Worm (Caenorhabditis elegans) whole organism, dauer: ENCODE results near the gene dop-5.

ENCODE experiments used
- unc-62 ChIP-seq: sonication (generic microtip); optimal IDR thresholded peaks from 2 replicates; lab custom pipeline; 2017; ENCODE audit warnings: missing biosample characterization, missing genetic modification reagents, missing genetic modification characterization

dop-5 gene

DNA sequence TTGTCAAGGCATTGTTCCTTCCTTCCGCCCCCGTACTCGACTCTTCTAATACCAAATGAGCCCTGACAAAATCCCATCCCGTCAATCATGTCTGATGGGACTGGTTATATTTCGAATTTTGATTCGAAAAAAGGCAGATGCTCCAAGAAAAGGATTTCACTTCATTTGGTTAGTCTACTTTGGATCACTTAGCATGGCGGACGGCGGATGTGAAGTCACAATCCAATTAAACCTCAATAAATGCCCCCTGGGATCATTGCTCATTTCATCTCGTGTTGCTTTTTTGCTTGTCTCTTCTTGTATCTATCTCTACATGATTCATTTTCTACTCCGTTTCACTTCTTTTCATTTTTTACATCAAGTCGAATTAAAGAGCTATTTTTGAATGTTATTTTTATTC is 13.3 kb upstream of the dop-5 start:
- no peak for TF ChIP-seq unc-62 (GFP tag; lab: Kevin White, UChicago)

DNA sequence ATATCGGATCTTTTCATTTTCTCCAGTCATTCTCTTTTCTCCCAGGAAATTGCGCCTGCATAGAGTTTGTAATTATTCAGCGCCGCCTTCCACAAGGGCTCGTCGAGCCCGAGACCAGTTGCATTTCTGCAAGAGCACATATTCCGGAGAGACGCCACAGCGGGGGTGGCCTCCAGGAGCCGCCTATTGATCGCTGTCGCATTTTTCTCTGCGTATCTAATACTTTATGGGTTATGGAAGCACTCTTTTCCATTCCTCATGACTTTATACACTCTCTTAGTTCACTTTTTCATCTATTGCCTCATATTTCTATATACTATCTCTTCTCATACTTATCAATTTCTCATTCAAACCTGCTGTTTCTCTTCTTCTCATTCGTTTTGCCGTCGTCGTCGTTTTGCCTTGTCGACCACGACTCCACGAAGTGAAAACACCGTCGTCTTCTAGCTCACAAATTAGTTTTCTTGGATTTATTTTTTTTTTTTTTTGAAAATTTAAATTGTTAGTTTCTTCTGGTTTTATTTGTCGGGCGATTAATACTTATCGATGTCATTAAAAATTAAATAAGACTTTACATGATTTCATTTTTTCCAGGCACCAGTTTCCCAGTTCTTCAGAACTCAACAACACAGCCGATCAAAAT is 9.2 kb upstream of the dop-5 start, which contains the start of gene cnb-1:
cnb-1 (plus strand) TSS at position 593 of the 643 bp plus-strand sequence.
- TF ChIP-seq unc-62 (GFP tag; lab: Kevin White, UChicago) = no peak

DNA sequence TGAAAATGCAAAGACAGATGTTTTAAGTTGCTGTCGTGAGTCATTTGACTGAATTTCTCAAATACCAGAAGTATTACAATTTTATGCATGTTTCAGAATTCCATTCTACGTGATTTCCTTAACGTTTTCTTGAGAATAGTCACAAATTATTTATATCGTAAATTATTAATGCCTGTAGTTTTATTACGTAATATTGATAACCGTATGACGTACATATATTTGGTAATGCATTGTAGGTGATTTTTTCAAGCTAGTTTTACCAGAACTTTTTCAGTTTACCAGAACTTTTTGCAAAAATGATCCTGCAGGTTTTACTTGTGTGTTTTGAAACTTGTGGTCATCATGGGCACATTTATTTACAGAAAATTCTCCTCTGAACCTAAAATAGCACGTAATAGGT is 7.9 kb upstream of the dop-5 start:
- TF ChIP-seq unc-62 (GFP tag; lab: Kevin White, UChicago) = no peak

DNA sequence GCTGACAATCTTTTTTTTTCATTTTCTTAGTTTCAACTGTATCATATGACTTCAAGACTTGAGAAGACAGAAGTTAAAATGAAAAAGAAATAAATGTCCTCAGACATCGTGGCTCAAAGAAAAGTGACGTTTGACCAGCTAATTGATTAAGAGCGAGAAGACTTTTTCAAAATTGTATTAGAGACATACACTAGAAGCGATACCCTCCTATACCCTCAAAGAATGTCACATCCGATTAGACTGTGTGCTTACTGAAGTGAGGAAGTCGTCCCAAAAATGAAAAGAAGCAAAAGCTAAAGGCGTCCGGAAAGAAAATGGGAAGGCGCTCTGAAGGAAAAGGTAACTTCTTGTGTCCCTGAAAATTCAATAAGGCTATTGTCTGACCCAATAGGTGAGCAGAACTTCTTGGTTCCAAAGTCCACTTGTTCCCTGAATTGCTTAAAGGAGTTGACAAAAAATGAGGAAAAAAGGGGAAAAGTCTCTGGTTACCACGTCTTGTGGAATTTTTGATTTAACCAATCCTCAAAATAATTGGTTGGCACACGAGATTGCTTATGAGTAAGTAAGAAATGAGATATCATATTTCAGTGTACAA is 6.4 kb upstream of the dop-5 start:
- no peak for TF ChIP-seq unc-62 (GFP tag; lab: Kevin White, UChicago)

DNA sequence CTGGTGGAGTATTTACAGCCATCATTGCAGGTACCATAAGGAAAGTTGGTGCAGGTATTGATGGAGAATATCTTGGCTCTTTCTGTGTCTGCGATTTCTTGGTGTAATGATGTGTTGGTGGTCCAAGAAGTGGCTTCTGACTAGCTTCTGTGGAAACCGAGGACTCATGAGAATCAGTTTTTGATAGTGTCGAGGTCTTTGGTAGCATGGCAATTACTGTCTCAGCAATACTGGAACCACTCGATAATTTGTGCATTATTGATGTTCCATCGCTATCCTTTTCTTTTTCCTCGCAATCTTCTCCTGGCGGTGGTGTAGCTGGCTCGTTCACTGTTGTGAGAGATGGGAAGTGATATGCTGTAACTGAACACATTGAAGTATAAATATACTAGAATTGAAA is 2.5 kb downstream of the dop-5 start:
- TF ChIP-seq unc-62 (GFP tag; lab: Kevin White, UChicago) = no peak

DNA sequence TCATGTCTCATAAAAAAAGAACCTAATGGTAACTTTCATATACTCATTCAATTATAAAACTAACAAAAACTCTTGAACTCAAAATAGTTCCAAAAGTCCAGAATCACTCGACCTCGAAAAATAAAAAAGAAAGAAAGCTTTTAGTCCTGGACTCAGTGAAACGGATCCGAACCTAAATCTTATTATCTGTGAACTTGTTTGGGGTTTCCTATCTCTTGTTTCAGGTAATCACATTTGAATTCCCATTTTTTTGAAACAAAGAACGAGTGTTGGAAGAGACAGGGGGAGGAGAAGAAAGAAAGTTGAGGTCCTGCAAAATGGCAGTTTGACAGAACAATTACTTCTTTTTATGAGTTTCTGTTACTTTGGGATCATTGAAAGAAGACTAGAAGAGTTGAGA is 11.8 kb downstream of the dop-5 start:
- no peak for TF ChIP-seq unc-62 (GFP tag; lab: Kevin White, UChicago)

DNA sequence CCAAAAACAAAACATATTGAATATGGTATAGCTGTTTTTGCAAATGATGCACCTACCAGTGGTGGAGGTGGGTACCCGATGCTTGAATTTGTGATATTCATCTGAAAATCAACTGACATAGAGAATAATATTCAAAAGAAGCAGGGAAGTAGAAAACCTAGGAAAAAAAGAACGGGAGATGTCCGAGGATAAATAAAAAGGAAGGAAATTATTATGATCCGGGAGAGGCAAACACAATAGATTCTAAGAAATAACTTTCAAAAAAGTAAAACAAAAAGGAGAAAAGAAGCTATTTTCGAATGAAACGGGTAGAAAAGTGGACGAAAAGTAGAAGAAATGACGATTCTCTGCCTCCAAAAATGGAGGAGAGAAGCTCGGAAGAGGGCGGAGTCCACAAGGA is 13.1 kb downstream of the dop-5 start, which contains the start of gene npr-25:
npr-25 (minus strand) TSS at position 101 of the 400 bp plus-strand sequence.
- TF ChIP-seq unc-62 (GFP tag; lab: Kevin White, UChicago) = no peak

DNA sequence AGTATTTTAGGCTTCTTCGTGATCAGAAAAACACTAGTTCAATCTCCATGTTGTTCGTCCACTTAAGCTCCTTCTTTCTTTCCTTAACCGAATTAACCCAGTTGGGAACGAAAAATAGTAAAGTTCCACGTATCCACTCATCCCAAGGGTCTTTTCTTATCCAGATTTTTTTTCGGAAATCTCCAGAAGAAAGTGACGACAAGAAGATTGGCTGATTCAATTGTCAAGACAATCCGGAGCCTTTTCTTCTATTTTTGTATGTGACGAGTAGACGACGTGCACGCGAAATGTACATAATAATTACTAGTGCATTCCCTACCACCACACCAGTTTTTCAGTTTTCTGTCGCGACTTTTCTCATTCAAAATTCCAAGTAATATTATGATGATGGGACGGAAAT is 14.8 kb downstream of the dop-5 start:
- TF ChIP-seq unc-62 (GFP tag; lab: Kevin White, UChicago) = no peak

DNA sequence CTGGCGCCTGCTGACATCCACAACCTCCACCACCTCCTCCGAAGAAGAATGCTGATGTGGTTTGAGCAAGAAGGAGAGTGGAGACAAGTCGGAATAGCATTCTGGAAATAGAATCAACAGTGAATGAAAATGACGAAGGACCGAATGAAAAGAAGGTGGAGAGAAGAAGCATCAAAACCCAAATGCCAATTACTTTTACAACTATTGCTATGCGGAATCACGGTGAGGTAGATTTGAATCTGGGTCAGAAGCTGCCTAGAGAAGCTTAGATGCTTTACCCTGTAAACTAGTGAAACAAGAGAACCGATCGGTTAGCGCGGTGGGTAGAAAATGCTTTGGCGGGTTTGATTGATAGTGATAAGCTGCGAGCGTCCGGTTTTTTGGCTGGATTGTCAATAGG is 19.1 kb downstream of the dop-5 start, which contains the start of gene grl-7:
grl-7 (minus strand) TSS at position 101 of the 400 bp plus-strand sequence.
- no peak for TF ChIP-seq unc-62 (GFP tag; lab: Kevin White, UChicago)

DNA sequence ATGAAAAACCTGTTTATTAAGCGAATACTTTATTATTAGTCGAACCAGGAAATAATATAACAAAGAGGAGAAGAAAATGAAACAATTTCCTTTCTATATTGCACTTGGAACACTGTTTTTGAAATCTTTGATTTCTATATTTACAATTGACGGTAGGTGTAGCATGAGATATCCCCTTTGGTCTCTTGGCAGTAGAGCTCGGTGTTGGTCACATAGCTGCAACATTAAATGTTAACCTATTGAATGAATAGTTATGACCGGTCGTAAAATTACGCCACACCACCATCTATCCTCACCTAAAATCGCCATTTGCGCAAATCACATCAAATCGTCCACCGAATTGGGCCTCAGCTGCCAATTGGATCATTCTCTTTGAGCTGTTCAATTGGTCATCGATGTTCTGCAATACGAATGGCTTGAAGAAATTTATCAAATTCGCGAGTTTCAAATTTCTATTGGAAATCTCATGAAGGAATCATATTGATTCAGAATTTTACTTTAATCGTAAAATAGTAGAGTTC is 21.2 kb downstream of the dop-5 start:
- TF ChIP-seq unc-62 (GFP tag; lab: Kevin White, UChicago) = no peak

DNA sequence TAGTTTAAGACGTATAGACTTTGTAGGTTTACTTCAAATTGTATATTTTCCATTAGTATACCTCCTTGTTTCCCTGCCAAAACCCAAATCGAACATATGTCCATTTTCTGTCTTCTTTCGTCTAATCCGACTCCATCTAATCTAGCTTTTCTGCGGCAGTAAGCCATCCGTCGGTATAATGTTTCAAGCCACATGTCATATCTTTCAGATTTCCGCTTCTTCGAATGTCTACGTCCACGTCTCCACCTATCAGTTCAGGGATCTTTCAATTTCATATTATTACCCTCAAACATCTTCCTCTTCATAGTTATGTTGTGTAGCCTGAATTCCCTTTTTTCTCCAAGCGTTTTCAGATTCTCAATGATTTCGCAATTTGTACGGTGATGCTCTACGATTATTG is 21.9 kb downstream of the dop-5 start:
- TF ChIP-seq unc-62 (GFP tag; lab: Kevin White, UChicago) = no peak

DNA sequence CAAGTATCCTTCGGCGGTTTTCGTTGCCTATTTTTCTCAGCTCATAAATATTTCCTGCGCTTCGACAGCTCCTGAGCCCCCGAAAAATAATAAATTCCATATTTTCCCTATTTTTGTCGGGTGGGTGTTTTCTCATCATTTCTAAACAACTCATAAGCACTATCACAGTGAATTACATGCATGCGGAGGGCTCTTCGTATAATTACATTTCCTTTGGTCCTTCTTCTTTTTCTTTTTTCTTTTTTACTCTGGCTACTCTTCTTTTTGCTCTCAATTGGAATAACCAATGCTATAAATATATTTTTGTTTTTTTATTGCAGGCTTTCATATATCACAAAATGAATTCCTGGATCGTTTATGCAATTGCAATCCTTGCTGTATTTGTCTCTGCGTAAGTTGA is 24.1 kb downstream of the dop-5 start, which contains the start of gene T02E9.5:
T02E9.5 (plus strand) TSS at position 321 of the 400 bp plus-strand sequence.
- no peak for TF ChIP-seq unc-62 (GFP tag; lab: Kevin White, UChicago)

DNA sequence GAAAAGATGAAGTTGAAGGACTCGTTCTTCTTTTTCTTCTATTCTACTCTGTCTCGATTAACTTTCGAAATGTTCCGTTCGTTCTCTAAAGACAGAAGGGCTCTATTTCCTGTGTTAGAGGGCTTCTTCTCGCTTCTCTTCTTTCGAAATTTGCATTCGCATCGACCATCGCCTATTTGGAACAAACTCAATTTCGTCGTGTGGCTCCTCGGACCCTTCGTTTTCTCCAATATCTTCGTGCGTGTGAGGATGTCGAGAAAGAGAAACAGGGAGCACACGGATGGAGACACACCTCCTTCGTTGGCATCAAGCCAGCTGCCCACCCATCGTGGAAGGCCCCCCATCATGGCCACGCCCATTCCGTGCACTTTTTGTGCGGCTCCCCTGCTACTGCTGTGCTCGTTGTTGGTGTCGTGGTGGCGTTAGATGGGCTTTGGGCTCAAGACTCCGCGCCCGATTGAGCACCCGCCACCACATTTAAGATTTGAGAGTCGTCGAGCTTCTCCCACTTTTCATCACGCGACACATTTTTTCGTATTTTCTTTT is 24.8 kb downstream of the dop-5 start:
- no peak for TF ChIP-seq unc-62 (GFP tag; lab: Kevin White, UChicago)

DNA sequence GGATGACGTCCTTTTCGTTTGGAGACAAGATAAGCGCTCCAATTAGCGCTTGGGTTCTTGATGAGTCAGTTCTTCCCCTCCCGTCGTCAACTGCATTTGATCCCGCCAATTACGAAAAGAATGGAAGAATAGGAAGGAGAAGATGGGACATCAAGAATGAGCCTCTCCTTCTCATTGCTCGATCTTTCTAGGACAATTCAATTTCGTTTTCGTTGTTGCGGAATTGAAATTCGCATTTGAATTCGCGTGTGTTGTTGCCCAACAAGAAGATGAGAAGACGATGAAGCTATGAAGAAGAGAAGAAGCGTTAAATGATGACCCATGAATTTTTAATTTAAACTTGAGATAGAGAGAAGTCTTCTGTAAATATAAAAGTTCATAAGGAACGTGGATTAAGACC is 29.2 kb downstream of the dop-5 start:
- TF ChIP-seq unc-62 (GFP tag; lab: Kevin White, UChicago) = no peak

DNA sequence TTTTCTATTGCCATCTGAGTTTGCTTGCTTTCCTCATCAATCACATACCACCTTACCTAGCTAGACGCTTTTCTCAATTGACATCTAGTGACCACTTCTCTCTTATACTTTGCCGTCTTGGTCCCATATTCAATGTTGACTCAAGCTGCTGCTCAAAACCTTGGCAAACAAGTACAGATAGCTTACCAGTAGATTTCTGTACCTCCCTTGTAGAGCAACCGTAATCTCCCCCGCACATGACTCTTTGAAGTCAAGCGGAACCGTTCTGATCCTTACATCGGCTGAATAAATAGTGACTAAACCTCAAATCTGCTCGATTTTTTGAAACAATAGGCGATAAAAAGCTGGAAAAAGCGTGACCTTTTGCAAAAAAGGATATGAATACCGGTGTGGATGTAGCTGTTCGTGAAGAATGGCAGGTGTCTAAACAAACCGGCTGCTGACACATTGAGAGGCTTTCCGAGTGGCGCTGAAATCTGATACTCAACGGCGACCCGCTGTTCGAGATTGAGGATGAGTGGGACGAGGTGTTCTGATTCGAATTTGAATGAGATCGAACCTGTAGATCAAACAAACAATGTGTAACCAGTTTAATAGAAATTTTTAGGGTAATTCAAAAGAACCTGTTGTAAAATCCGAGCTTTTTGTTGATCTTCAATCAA is 30.1 kb downstream of the dop-5 start:
- TF ChIP-seq unc-62 (GFP tag; lab: Kevin White, UChicago) = no peak

DNA sequence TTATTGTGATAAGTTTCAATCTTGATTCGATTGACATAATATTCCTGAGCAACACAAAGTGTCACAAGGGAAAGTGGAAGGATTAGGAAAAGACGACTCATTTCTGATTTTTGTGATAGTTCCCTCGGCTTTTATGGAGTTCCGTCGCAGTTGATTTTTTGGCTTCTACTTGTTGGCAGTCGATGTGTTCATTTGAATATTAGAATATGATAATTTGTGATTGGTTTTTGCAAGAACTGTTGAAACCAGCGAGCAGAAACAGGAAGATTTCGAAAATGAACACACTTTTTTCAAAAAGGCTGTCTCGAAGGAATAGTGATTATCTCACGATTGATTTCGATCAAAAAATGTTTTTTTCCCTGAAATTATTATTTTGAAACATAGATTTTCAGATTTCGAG is 31.8 kb downstream of the dop-5 start, which contains the start of gene T02E9.6:
T02E9.6 (minus strand) TSS at position 101 of the 400 bp plus-strand sequence.
- no peak for TF ChIP-seq unc-62 (GFP tag; lab: Kevin White, UChicago)
